Worm (Caenorhabditis elegans): ENCODE results near the gene pvf-1.

DNA sequence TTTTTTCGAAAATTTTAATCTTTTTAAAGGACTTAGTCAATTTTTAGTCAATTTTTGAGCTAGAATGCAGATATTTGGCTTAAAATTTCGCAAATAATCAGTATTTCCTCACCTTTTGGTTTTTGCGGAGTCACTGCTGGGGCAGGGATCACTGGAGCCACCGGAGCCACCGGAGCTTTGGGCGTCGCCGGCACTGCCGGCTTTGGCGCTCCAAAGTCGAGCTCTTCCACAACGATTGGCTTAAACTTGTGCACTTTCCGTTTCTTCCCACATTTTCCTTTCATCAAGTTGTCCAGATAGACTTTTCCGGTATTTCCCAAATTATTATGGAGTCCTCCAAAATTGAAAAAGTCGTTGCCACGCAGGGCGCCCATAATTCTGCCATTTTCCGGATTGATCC, 9.8 kb downstream of the pvf-1 start:
- TF ChIP-seq hlh-6 (tag; optimal IDR thresholded peaks at IDR 0.05) (no peak), pros-1 (tag; optimal IDR thresholded peaks at IDR 0.05) (no peak), pqm-1 (tag; optimal IDR thresholded peaks at IDR 0.05) (no peak)
